Worm (Caenorhabditis elegans) whole organism, L1 larva: ENCODE measurements around the gene str-230.

ENCODE experiments used
- aha-1 ChIP-seq: fragments of 150-350 bp; optimal IDR thresholded peaks from 2 replicates; lab custom pipeline; 2014; ENCODE audit warnings: missing biosample characterization, missing genetic modification characterization
- aly-2 ChIP-seq: fragments of 150-350 bp; optimal IDR thresholded peaks from 2 replicates; lab custom pipeline; 2014; ENCODE audit warnings: missing biosample characterization, missing genetic modification characterization
- ama-1 ChIP-seq: fragments of 150-350 bp; optimal IDR thresholded peaks from 2 replicates; lab custom pipeline; 2014
- blmp-1 ChIP-seq: fragments of 150-350 bp; optimal IDR thresholded peaks from 2 replicates; lab custom pipeline; 2014; ENCODE audit warnings: missing biosample characterization, missing genetic modification characterization
- ceh-63 ChIP-seq: fragments of 200-800 bp; sonication (Bioruptor generic); optimal IDR thresholded peaks from 2 replicates; lab custom pipeline; 2018; ENCODE audit warnings: mild to moderate bottlenecking, missing genetic modification characterization, missing compliant biosample characterization
- dpl-1 ChIP-seq, 3 experiments: fragments of 150-350 bp in 2 of 3; sonication (generic microtip) in 1 of 3; optimal IDR thresholded peaks; 2 replicates each; lab custom pipeline; 2014 to 2017; ENCODE audit warnings: missing biosample characterization in 3 of 3, missing genetic modification characterization in 3 of 3, missing genetic modification reagents in 3 of 3
- elt-3 ChIP-seq, 6 experiments: fragments of 150-350 bp in 1 of 6; sonication (generic microtip); optimal IDR thresholded peaks; 2 replicates each; lab custom pipeline; 2017 to 2018; ENCODE audit warnings: missing biosample characterization in 6 of 6, missing genetic modification characterization in 6 of 6, inconsistent platforms in 1 of 6
- fos-1 ChIP-seq: fragments of 150-350 bp; optimal IDR thresholded peaks from 2 replicates; lab custom pipeline; 2014; ENCODE audit warnings: missing biosample characterization, missing genetic modification characterization
- lin-14 ChIP-seq: fragments of 200-800 bp; sonication (Bioruptor generic); optimal IDR thresholded peaks from 2 replicates; lab custom pipeline; 2018; ENCODE audit warnings: mild to moderate bottlenecking, missing genetic modification characterization, moderate library complexity, missing compliant biosample characterization
- lin-39 ChIP-seq: fragments of 150-350 bp; optimal IDR thresholded peaks from 2 replicates; lab custom pipeline; 2014; ENCODE audit warnings: missing biosample characterization, missing genetic modification reagents, missing genetic modification characterization
- mdl-1 ChIP-seq, 2 experiments: fragments of 150-350 bp; optimal IDR thresholded peaks; 2 replicates each; lab custom pipeline; 2014 to 2017; ENCODE audit warnings: missing biosample characterization in 2 of 2, missing genetic modification characterization in 2 of 2, inconsistent platforms in 1 of 2
- sptf-1 ChIP-seq: fragments of 150-350 bp; optimal IDR thresholded peaks from 2 replicates; lab custom pipeline; 2014; ENCODE audit warnings: missing biosample characterization, missing genetic modification characterization
- vab-15 ChIP-seq: sonication (generic microtip); optimal IDR thresholded peaks from 2 replicates; lab custom pipeline; 2017; ENCODE audit warnings: missing genotype, mild to moderate bottlenecking, missing genetic modification characterization, missing compliant biosample characterization

DNA sequence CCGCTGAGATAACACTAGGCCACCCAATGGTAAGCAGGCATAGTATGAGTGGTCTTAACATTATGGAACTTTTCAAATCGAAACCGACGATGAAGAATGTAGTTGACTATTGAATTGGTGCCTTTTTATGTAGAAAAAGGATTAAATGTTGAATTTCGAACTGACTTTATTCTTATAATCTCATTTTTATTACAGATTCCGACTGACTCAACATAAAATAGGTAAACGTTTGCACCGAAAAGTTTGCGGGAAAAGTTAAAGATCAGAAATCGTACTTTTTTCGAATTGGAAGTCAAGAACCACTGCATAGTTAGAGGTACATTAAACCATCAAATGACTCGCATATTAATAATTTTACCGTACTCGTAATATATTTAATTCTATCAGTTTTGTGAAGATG is 43.6 kb upstream of the str-230 start, which contains the start of gene K02E11.7:
- TF ChIP-seq blmp-1 (tag; lab: Kevin White, UChicago): no peak
- no peak for TF ChIP-seq sptf-1
- no peak for TF ChIP-seq aly-2 (tag; lab: Kevin White, UChicago)
- no peak for TF ChIP-seq elt-3 (tag; optimal IDR thresholded peaks at IDR 0.05; lab: Kevin White, UChicago)
- no peak for TF ChIP-seq aha-1
- no peak for TF ChIP-seq lin-39 (tag; lab: Kevin White, UChicago)
- TF ChIP-seq ama-1 (lab: Kevin White, UChicago): no peak
- TF ChIP-seq vab-15: no peak
- TF ChIP-seq ceh-63 (GFP tag; lab: Kevin White, UChicago): no peak
- TF ChIP-seq fos-1 (tag; lab: Kevin White, UChicago): no peak
- TF ChIP-seq mdl-1 (tag; optimal IDR thresholded peaks at IDR 0.05; lab: Kevin White, UChicago): no peak
- no peak for TF ChIP-seq dpl-1 (GFP tag; optimal IDR thresholded peaks at IDR 0.05; lab: Kevin White, UChicago)
- TF ChIP-seq lin-14 (GFP tag; lab: Kevin White, UChicago): no peak
